In genomic region chrX:14627080-14627796, dm6 we compare ENCODE assay signal across 2 fruit fly cellular contexts.
TF ChIP-seq lines count a peak whose summit lies in the region.

No protein-coding gene starts in this region.

TF ChIP-seq in whole organism, embryonic, 481 proteins besides CTCF, POLR2A, EP300 and RAD21 (continued from another document and continues in another):
- no peak for TF ChIP-seq ash1 (GFP tag; optimal IDR thresholded peaks at IDR 0.05; lab: Kevin White, UChicago)
- no peak; the same call in 1 of the 2 replicates for TF ChIP-seq dan (GFP tag; IDR thresholded peaks at IDR 0.05; lab: Robert Waterston, UW)
- TF ChIP-seq odd (GFP tag; optimal IDR thresholded peaks at IDR 0.05; lab: Kevin White, UChicago): peak; percentile 56
- TF ChIP-seq H2.0 (GFP tag; IDR thresholded peaks at IDR 0.05; lab: Robert Waterston, UW): peak; percentile 73
- TF ChIP-seq danr (GFP tag; IDR thresholded peaks at IDR 0.05; lab: Robert Waterston, UW): peak; percentile 68
- peak; percentile 61 for TF ChIP-seq onecut (GFP tag; IDR thresholded peaks at IDR 0.05; lab: Robert Waterston, UW)
- TF ChIP-seq CG11696 (GFP tag; IDR thresholded peaks at IDR 0.05; lab: Robert Waterston, UW): no peak
- TF ChIP-seq CG12219 (GFP tag; optimal IDR thresholded peaks at IDR 0.05; lab: Kevin White, UChicago): peak; percentile 75
- TF ChIP-seq CG34224 (GFP tag; IDR thresholded peaks at IDR 0.05; lab: Robert Waterston, UW; ENCODE audit: partially characterized antibody): no peak
- TF ChIP-seq Med (GFP tag; lab: Kevin White, UChicago): peak; percentile 89
- TF ChIP-seq CG32767 (GFP tag; IDR thresholded peaks at IDR 0.05; lab: Robert Waterston, UW): peak; percentile 44; the same call in 1 of the 2 replicates
- TF ChIP-seq pnt (GFP tag; optimal IDR thresholded peaks at IDR 0.05; lab: Kevin White, UChicago): peak; percentile 56
- peak; percentile 83 for TF ChIP-seq az2 (GFP tag; optimal IDR thresholded peaks at IDR 0.05; lab: Kevin White, UChicago)
- TF ChIP-seq YL-1 (GFP tag; optimal IDR thresholded peaks at IDR 0.05; lab: Kevin White, UChicago): peak; percentile 18
- TF ChIP-seq z (GFP tag; IDR thresholded peaks at IDR 0.05; lab: Robert Waterston, UW): no peak
- TF ChIP-seq Chrac-16 (GFP tag; optimal IDR thresholded peaks at IDR 0.05; lab: Kevin White, UChicago): peak; percentile 86
- peak; percentile 76 for TF ChIP-seq CG2875 (GFP tag; optimal IDR thresholded peaks at IDR 0.05; lab: Kevin White, UChicago)
- peak; percentile 54 for TF ChIP-seq Bdp1 (GFP tag; optimal IDR thresholded peaks at IDR 0.05; lab: Kevin White, UChicago)
- TF ChIP-seq Fer2 (tag; optimal IDR thresholded peaks at IDR 0.05; lab: Kevin White, UChicago): no peak
- peak; percentile 71 for TF ChIP-seq lmd (GFP tag; IDR thresholded peaks at IDR 0.05; lab: Robert Waterston, UW)
- TF ChIP-seq CG6765 (GFP tag; optimal IDR thresholded peaks at IDR 0.05; lab: Kevin White, UChicago): no peak
- peak; percentile 80 for TF ChIP-seq CG15601 (tag; optimal IDR thresholded peaks at IDR 0.05; lab: Kevin White, UChicago)
- peak; percentile 72 for TF ChIP-seq cg (GFP tag; optimal IDR thresholded peaks at IDR 0.05; lab: Kevin White, UChicago)
- no peak for TF ChIP-seq BEAF-32 (GFP tag; optimal IDR thresholded peaks at IDR 0.05; lab: Kevin White, UChicago)
- peak; percentile 14 for TF ChIP-seq Ets97D (GFP tag; optimal IDR thresholded peaks at IDR 0.05; lab: Kevin White, UChicago)
- TF ChIP-seq ken (GFP tag; IDR thresholded peaks at IDR 0.05; lab: Robert Waterston, UW): peak; percentile 58; the same call in 1 of the 3 replicates
- peak; percentile 86 for TF ChIP-seq row (GFP tag; IDR thresholded peaks at IDR 0.05; lab: Robert Waterston, UW)
- TF ChIP-seq exex (tag; optimal IDR thresholded peaks at IDR 0.05; lab: Kevin White, UChicago): no peak
- TF ChIP-seq CG4404 (GFP tag; IDR thresholded peaks at IDR 0.05; lab: Robert Waterston, UW): peak; percentile 90
- TF ChIP-seq CG12769 (tag; optimal IDR thresholded peaks at IDR 0.05; lab: Kevin White, UChicago): peak; percentile 19
- TF ChIP-seq sisA (GFP tag; IDR thresholded peaks at IDR 0.05; lab: Robert Waterston, UW): peak; percentile 82
- TF ChIP-seq pho (GFP tag; optimal IDR thresholded peaks at IDR 0.05; lab: Kevin White, UChicago): no peak
- no peak for TF ChIP-seq pb (GFP tag; optimal IDR thresholded peaks at IDR 0.05; lab: Kevin White, UChicago)
- TF ChIP-seq CG17359 (tag; optimal IDR thresholded peaks at IDR 0.05; lab: Kevin White, UChicago): peak; percentile 87
- TF ChIP-seq zen2 (GFP tag; IDR thresholded peaks at IDR 0.05; lab: Robert Waterston, UW; ENCODE audit: partially characterized antibody): no peak
- TF ChIP-seq kay (GFP tag; optimal IDR thresholded peaks at IDR 0.05; lab: Kevin White, UChicago): peak; percentile 53
- no peak for TF ChIP-seq lbe (GFP tag; optimal IDR thresholded peaks at IDR 0.05; lab: Kevin White, UChicago)
- TF ChIP-seq Asciz (GFP tag; optimal IDR thresholded peaks at IDR 0.05; lab: Kevin White, UChicago): peak; percentile 74
- peak; percentile 71 to 72 for TF ChIP-seq Pdp1 (GFP tag; optimal IDR thresholded peaks at IDR 0.05; lab: Kevin White, UChicago)
- TF ChIP-seq CG12659 (GFP tag; optimal IDR thresholded peaks at IDR 0.05; lab: Kevin White, UChicago): peak; percentile 62
- TF ChIP-seq CG15269 (tag; optimal IDR thresholded peaks at IDR 0.05; lab: Kevin White, UChicago): peak; percentile 75
- peak; percentile 48 for TF ChIP-seq CG1792 (GFP tag; optimal IDR thresholded peaks at IDR 0.05; lab: Kevin White, UChicago)
- 0 out of 3 replicates have a peak, but pooled peaks have one; percentile 25 for TF ChIP-seq CG6791 (GFP tag; IDR thresholded peaks at IDR 0.05; lab: Robert Waterston, UW; ENCODE audit: partially characterized antibody)
- peak; percentile 25 for TF ChIP-seq HmgZ (tag; optimal IDR thresholded peaks at IDR 0.05; lab: Kevin White, UChicago)
- peak in 1 of 2 experiments; percentile 30 for TF ChIP-seq crp (GFP tag; optimal IDR thresholded peaks at IDR 0.05; lab: Kevin White, UChicago)
- peak; percentile 54 for TF ChIP-seq CG15073 (GFP tag; optimal IDR thresholded peaks at IDR 0.05; lab: Kevin White, UChicago)
- peak; percentile 67 for TF ChIP-seq run (tag; optimal IDR thresholded peaks at IDR 0.05; lab: Kevin White, UChicago)
- TF ChIP-seq CG18599 (GFP tag; optimal IDR thresholded peaks at IDR 0.05; lab: Kevin White, UChicago): peak; percentile 63
- TF ChIP-seq CG13775 (GFP tag; optimal IDR thresholded peaks at IDR 0.05; lab: Kevin White, UChicago): peak; percentile 77
- TF ChIP-seq trem (tag; optimal IDR thresholded peaks at IDR 0.05; lab: Kevin White, UChicago): peak; percentile 91
- TF ChIP-seq tgo (GFP tag; IDR thresholded peaks at IDR 0.05; lab: Robert Waterston, UW): peak; percentile 78
- TF ChIP-seq lab (GFP tag; optimal IDR thresholded peaks at IDR 0.05; lab: Kevin White, UChicago): peak; percentile 65
- peak; percentile 74 for TF ChIP-seq fd102C (GFP tag; optimal IDR thresholded peaks at IDR 0.05; lab: Kevin White, UChicago)
- no peak for TF ChIP-seq rib (GFP tag; IDR thresholded peaks at IDR 0.05; lab: Robert Waterston, UW)
- TF ChIP-seq dmrt11E (tag; optimal IDR thresholded peaks at IDR 0.05; lab: Kevin White, UChicago): peak; percentile 95
- peak; percentile 48 for TF ChIP-seq CG15479 (GFP tag; optimal IDR thresholded peaks at IDR 0.05; lab: Kevin White, UChicago)
- 0 out of 2 replicates have a peak, but pooled peaks have one; percentile 21 for TF ChIP-seq Oaz (GFP tag; IDR thresholded peaks at IDR 0.05; lab: Robert Waterston, UW)
- TF ChIP-seq pan (optimal IDR thresholded peaks at IDR 0.05; lab: Kevin White, UChicago): no peak
- TF ChIP-seq pan (GFP tag; optimal IDR thresholded peaks at IDR 0.05 in 1 of 2, IDR thresholded peaks at IDR 0.05 in 1 of 2): peak in 1 of 2 experiments; percentile 69
- TF ChIP-seq Ets65A (GFP tag; lab: Kevin White, UChicago): peak; percentile 92
- peak; percentile 50 for TF ChIP-seq CG15011 (GFP tag; optimal IDR thresholded peaks at IDR 0.05; lab: Kevin White, UChicago)
- peak; percentile 97 for TF ChIP-seq sens (GFP tag; lab: Kevin White, UChicago)
- TF ChIP-seq CG2712 (tag; optimal IDR thresholded peaks at IDR 0.05; lab: Kevin White, UChicago): peak; percentile 95
- peak; percentile 44 for TF ChIP-seq CG7786 (GFP tag; optimal IDR thresholded peaks at IDR 0.05; lab: Kevin White, UChicago)
- peak; percentile 92 for TF ChIP-seq gsb-n (tag; optimal IDR thresholded peaks at IDR 0.05; lab: Kevin White, UChicago)
- TF ChIP-seq CG3163 (GFP tag; optimal IDR thresholded peaks at IDR 0.05; lab: Kevin White, UChicago): peak; percentile 22

TF ChIP-seq in whole organism, prepupa, 60 proteins besides CTCF, POLR2A, EP300 and RAD21 (continued from another document):
- TF ChIP-seq CG7368 (GFP tag; optimal IDR thresholded peaks at IDR 0.05; lab: Kevin White, UChicago): no peak
- peak; percentile 27 for TF ChIP-seq pdm3 (GFP tag; optimal IDR thresholded peaks at IDR 0.05; lab: Kevin White, UChicago)
- no peak for TF ChIP-seq CG4318 (GFP tag; optimal IDR thresholded peaks at IDR 0.05; lab: Kevin White, UChicago)
- peak; percentile 19 for TF ChIP-seq Sox14 (GFP tag; optimal IDR thresholded peaks at IDR 0.05; lab: Kevin White, UChicago)
- TF ChIP-seq Sox102F (GFP tag; optimal IDR thresholded peaks at IDR 0.05; lab: Kevin White, UChicago): peak; percentile 24
- TF ChIP-seq Lpt (GFP tag; optimal IDR thresholded peaks at IDR 0.05; lab: Kevin White, UChicago): no peak
- TF ChIP-seq CG34406 (GFP tag; optimal IDR thresholded peaks at IDR 0.05; lab: Kevin White, UChicago): peak; percentile 15
- peak; percentile 36 for TF ChIP-seq achi (GFP tag; optimal IDR thresholded peaks at IDR 0.05; lab: Kevin White, UChicago)
- peak; percentile 8 for TF ChIP-seq acj6 (GFP tag; optimal IDR thresholded peaks at IDR 0.05; lab: Kevin White, UChicago)
- TF ChIP-seq spab (GFP tag; optimal IDR thresholded peaks at IDR 0.05; lab: Kevin White, UChicago): peak; percentile 9
- no peak for TF ChIP-seq Blimp-1 (GFP tag; optimal IDR thresholded peaks at IDR 0.05; lab: Kevin White, UChicago)
- peak; percentile 39 for TF ChIP-seq svp (GFP tag; lab: Kevin White, UChicago)
- TF ChIP-seq CG11762 (GFP tag; optimal IDR thresholded peaks at IDR 0.05; lab: Kevin White, UChicago; ENCODE audit: insufficient read depth): no peak
- TF ChIP-seq CG6792 (GFP tag; optimal IDR thresholded peaks at IDR 0.05; lab: Kevin White, UChicago): peak; percentile 9
- TF ChIP-seq fd59A (GFP tag; optimal IDR thresholded peaks at IDR 0.05; lab: Kevin White, UChicago): no peak
- TF ChIP-seq CG6163 (GFP tag; IDR thresholded peaks at IDR 0.05; lab: Robert Waterston, UW): peak; percentile 30; the same call in 1 of the 3 replicates
- TF ChIP-seq eg (GFP tag; IDR thresholded peaks at IDR 0.05; lab: Robert Waterston, UW): 0 out of 3 replicates have a peak, but pooled peaks have one; percentile 20
- TF ChIP-seq CG3919 (GFP tag; optimal IDR thresholded peaks at IDR 0.05; lab: Kevin White, UChicago): peak; percentile 30
- peak; percentile 26 for TF ChIP-seq Hr4 (GFP tag; optimal IDR thresholded peaks at IDR 0.05; lab: Kevin White, UChicago)
- TF ChIP-seq fkh (GFP tag; optimal IDR thresholded peaks at IDR 0.05; lab: Kevin White, UChicago): peak; percentile 78
- 0 out of 3 replicates have a peak, but pooled peaks have one; percentile 39 for TF ChIP-seq CG8119 (GFP tag; IDR thresholded peaks at IDR 0.05; lab: Robert Waterston, UW)
- no peak for TF ChIP-seq CG11902 (GFP tag; optimal IDR thresholded peaks at IDR 0.05; lab: Kevin White, UChicago)
- TF ChIP-seq CG10669 (GFP tag; optimal IDR thresholded peaks at IDR 0.05; lab: Kevin White, UChicago): peak; percentile 27
- TF ChIP-seq Eip75B (GFP tag; optimal IDR thresholded peaks at IDR 0.05; lab: Kevin White, UChicago): peak; percentile 17
- TF ChIP-seq Ets96B (tag; optimal IDR thresholded peaks at IDR 0.05; lab: Kevin White, UChicago): peak; percentile 30
- TF ChIP-seq OdsH (GFP tag; optimal IDR thresholded peaks at IDR 0.05; lab: Kevin White, UChicago): peak; percentile 30
- no peak for TF ChIP-seq CG8632 (GFP tag; optimal IDR thresholded peaks at IDR 0.05; lab: Kevin White, UChicago)
- peak; percentile 68 for TF ChIP-seq Eip78C (GFP tag; lab: Kevin White, UChicago)
